Worm (Caenorhabditis elegans): ENCODE results near the gene F48E8.4.

ce11 chrIII:5436306-5436705 is 17.1 kb upstream of the F48E8.4 start:
- TF ChIP-seq nhr-12 (tag; optimal IDR thresholded peaks at IDR 0.05) (no peak), tbx-8 (GFP tag; optimal IDR thresholded peaks at IDR 0.05) (no peak), hlh-1 (tag; optimal IDR thresholded peaks at IDR 0.05) (no peak), ceh-39 (tag; optimal IDR thresholded peaks at IDR 0.05) (no peak), nhr-76 (tag; optimal IDR thresholded peaks at IDR 0.05) (no peak), mab-5 (tag; optimal IDR thresholded peaks at IDR 0.05) (no peak), unc-120 (tag; optimal IDR thresholded peaks at IDR 0.05; ENCODE audit: poor library complexity, severe bottlenecking) (no peak), nhr-237 (tag; optimal IDR thresholded peaks at IDR 0.05) (no peak), unc-39 (tag; optimal IDR thresholded peaks at IDR 0.05) (no peak), elt-3 (tag; optimal IDR thresholded peaks at IDR 0.05) (no peak), unc-62 (GFP tag; optimal IDR thresholded peaks at IDR 0.05) (no peak)
